Worm (Caenorhabditis elegans): ENCODE data around the gene cpx-2.

Gene cpx-2

ce11 chrX:13061366-13061765 lies 9.7 kb downstream of the cpx-2 start:
- TF ChIP-seq C34B4.2 (tag; optimal IDR thresholded peaks at IDR 0.05) (no peak), aha-1 (tag; optimal IDR thresholded peaks at IDR 0.05) (no peak), C04F5.9 (tag; optimal IDR thresholded peaks at IDR 0.05) (no peak), lir-3 (tag; optimal IDR thresholded peaks at IDR 0.05; ENCODE audit: poor library complexity) (no peak), pqm-1 (tag; optimal IDR thresholded peaks at IDR 0.05) (no peak), hlh-17 (GFP tag; optimal IDR thresholded peaks at IDR 0.05; ENCODE audit: borderline replicate concordance) (no peak), pax-3 (tag; optimal IDR thresholded peaks at IDR 0.05) (no peak), xbp-1 (tag; optimal IDR thresholded peaks at IDR 0.05) (no peak), irx-1 (tag; optimal IDR thresholded peaks at IDR 0.05) (no peak), ceh-8 (GFP tag; optimal IDR thresholded peaks at IDR 0.05) (no peak), nhr-237 (tag; optimal IDR thresholded peaks at IDR 0.05) (no peak), mab-9 (GFP tag; IDR thresholded peaks at IDR 0.05) (no peak), unc-62 (GFP tag; optimal IDR thresholded peaks at IDR 0.05) (no peak), skn-1 (tag; optimal IDR thresholded peaks at IDR 0.05) (no peak), nhr-19 (GFP tag; conservative IDR thresholded peaks at IDR 0.05) (no peak), efl-1 (optimal IDR thresholded peaks at IDR 0.05) (no peak), efl-1 (GFP tag; optimal IDR thresholded peaks at IDR 0.05 in 1 of 2) (no peak)

- TF ChIP-seq isw-1 (GFP tag; IDR thresholded peaks at IDR 0.05): no peak
- TF ChIP-seq ztf-4 (tag; optimal IDR thresholded peaks at IDR 0.05): no peak
- peak; percentile 2 for TF ChIP-seq lin-14 (GFP tag; optimal IDR thresholded peaks at IDR 0.05)
- no peak for TF ChIP-seq lin-39 (tag; optimal IDR thresholded peaks at IDR 0.05)
- peak; percentile 40 for TF ChIP-seq nhr-90 (tag; optimal IDR thresholded peaks at IDR 0.05; ENCODE audit: poor library complexity)
- TF ChIP-seq snu-23 (GFP tag; optimal IDR thresholded peaks at IDR 0.05): no peak
- TF ChIP-seq nhr-84 (tag; optimal IDR thresholded peaks at IDR 0.05): no peak
- TF ChIP-seq hlh-4 (tag; optimal IDR thresholded peaks at IDR 0.05): no peak
- peak in 1 of 2 experiments; percentile 36 for TF ChIP-seq lin-35 (GFP tag; optimal IDR thresholded peaks at IDR 0.05)
- TF ChIP-seq elt-2 (tag; optimal IDR thresholded peaks at IDR 0.05): peak; percentile 76
Observed at ce11 chrX:13059984-13060383, 11.0 kb downstream of the cpx-2 start.

ce11 chrX:13055560-13055959 lies 15.5 kb downstream of the cpx-2 start, which contains the start of gene K03A11.6:
TSS of gene K03A11.6 (plus strand) at chrX:13055860.
- TF ChIP-seq tbx-2 (tag; optimal IDR thresholded peaks at IDR 0.05) (no peak), efl-3 (GFP tag; optimal IDR thresholded peaks at IDR 0.05) (no peak), nhr-90 (tag; optimal IDR thresholded peaks at IDR 0.05; ENCODE audit: poor library complexity) (no peak), nhr-76 (tag; optimal IDR thresholded peaks at IDR 0.05) (no peak), egl-27 (tag; optimal IDR thresholded peaks at IDR 0.05) (no peak), C16A3.4 (tag; optimal IDR thresholded peaks at IDR 0.05) (no peak), ztf-4 (tag; optimal IDR thresholded peaks at IDR 0.05) (no peak), lin-39 (tag; optimal IDR thresholded peaks at IDR 0.05) (no peak), lsy-2 (tag; optimal IDR thresholded peaks at IDR 0.05) (no peak), isw-1 (GFP tag; IDR thresholded peaks at IDR 0.05) (no peak), vab-15 (tag; optimal IDR thresholded peaks at IDR 0.05) (no peak), ceh-8 (GFP tag; optimal IDR thresholded peaks at IDR 0.05) (no peak), nhr-20 (tag; optimal IDR thresholded peaks at IDR 0.05) (no peak), efl-1 (optimal IDR thresholded peaks at IDR 0.05) (no peak), efl-1 (GFP tag; optimal IDR thresholded peaks at IDR 0.05 in 1 of 2) (no peak), sptf-1 (tag; optimal IDR thresholded peaks at IDR 0.05) (no peak), ets-5 (GFP tag; IDR thresholded peaks at IDR 0.05) (no peak), unc-86 (tag; optimal IDR thresholded peaks at IDR 0.05) (no peak)

- TF ChIP-seq sup-37 (GFP tag; optimal IDR thresholded peaks at IDR 0.05) (no peak), nhr-85 (tag) (no peak), aly-2 (tag; optimal IDR thresholded peaks at IDR 0.05) (no peak), snpc-4 (tag; optimal IDR thresholded peaks at IDR 0.05) (no peak), nhr-19 (GFP tag; conservative IDR thresholded peaks at IDR 0.05) (no peak)
Observed at ce11 chrX:13051405-13051804, 19.6 kb downstream of the cpx-2 start, which contains the start of gene K03A11.1. TSS of gene K03A11.1 (plus strand) at chrX:13051705.

Measured in whole organism, L1 larva.